Fruit fly (Drosophila melanogaster) whole organism, embryonic: ENCODE results near the gene CG32276.

Source experiments
- Asciz ChIP-seq: fragments of 200-800 bp; sonication (Bioruptor generic); optimal IDR thresholded peaks from 2 replicates; lab custom pipeline; 2017; ENCODE audit warnings: missing biosample characterization, mild to moderate bottlenecking, missing genetic modification characterization, missing genetic modification reagents
- CG11398 ChIP-seq: fragments of 200-800 bp; sonication (Bioruptor generic); optimal IDR thresholded peaks from 2 replicates; lab custom pipeline; 2016; ENCODE audit warnings: missing biosample characterization, missing genetic modification characterization
- CG11456 ChIP-seq: fragments of 200-800 bp; sonication (Bioruptor generic); IDR thresholded peaks from 3 replicates; pipeline ENCODE4 v1.3.6; 2022; ENCODE audit warnings: missing biosample characterization, missing genetic modification characterization
- CG12299 ChIP-seq: fragments of 200-800 bp; sonication (Bioruptor generic); optimal IDR thresholded peaks from 2 replicates; lab custom pipeline; 2018; ENCODE audit warnings: missing biosample characterization, mild to moderate bottlenecking, missing genetic modification characterization
- CG14441 ChIP-seq: fragments of 200-800 bp; sonication (Bioruptor generic); IDR thresholded peaks from 2 replicates; pipeline ENCODE4 v1.3.6; 2022; ENCODE audit warnings: missing biosample characterization, missing genetic modification characterization
- CG14667 ChIP-seq: fragments of 200-800 bp; sonication (Bioruptor generic); IDR thresholded peaks from 2 replicates; pipeline ENCODE4 v1.3.6; 2022; ENCODE audit warnings: missing biosample characterization, missing genetic modification characterization
- CG17359 ChIP-seq: fragments of 200-800 bp; sonication (Bioruptor generic); optimal IDR thresholded peaks from 3 replicates; lab custom pipeline; 2018; ENCODE audit warnings: missing biosample characterization, mild to moderate bottlenecking, missing genetic modification characterization, moderate library complexity
- CG1832 ChIP-seq: fragments of 200-800 bp; sonication (Bioruptor generic); optimal IDR thresholded peaks from 2 replicates; lab custom pipeline; 2017; ENCODE audit warnings: missing biosample characterization, mild to moderate bottlenecking, missing genetic modification characterization, inconsistent platforms
- CG4730 ChIP-seq: fragments of 200-800 bp; sonication (Bioruptor generic); IDR thresholded peaks from 2 replicates; pipeline ENCODE4 v1.3.6; 2022; ENCODE audit warnings: missing biosample characterization, missing genetic modification characterization
- CG7556 ChIP-seq: fragments of 200-800 bp; sonication (Bioruptor generic); optimal IDR thresholded peaks from 2 replicates; lab custom pipeline; 2017; ENCODE audit warnings: missing biosample characterization, mild to moderate bottlenecking, missing genetic modification characterization
- CG9797 ChIP-seq: fragments of 200-800 bp; sonication (Bioruptor generic); optimal IDR thresholded peaks from 3 replicates; lab custom pipeline; 2018; ENCODE audit warnings: missing biosample characterization, mild to moderate bottlenecking, missing genetic modification characterization
- CoRest ChIP-seq: fragments of 200-800 bp; sonication (Bioruptor generic); optimal IDR thresholded peaks from 3 replicates; lab custom pipeline; 2018; ENCODE audit warnings: missing biosample characterization, mild to moderate bottlenecking, missing genetic modification characterization, moderate library complexity
- Dbx ChIP-seq: fragments of 200-800 bp; sonication (Bioruptor generic); IDR thresholded peaks from 3 replicates; pipeline ENCODE4 v1.3.6; 2022; ENCODE audit warnings: missing biosample characterization, missing genetic modification characterization
- Drgx ChIP-seq: fragments of 200-800 bp; sonication (Bioruptor generic); IDR thresholded peaks from 2 replicates; pipeline ENCODE4 v1.3.6; 2022; ENCODE audit warnings: missing biosample characterization, missing genetic modification characterization
- Elba2 ChIP-seq: fragments of 200-800 bp; sonication (Bioruptor generic); optimal IDR thresholded peaks from 3 replicates; lab custom pipeline; 2016; ENCODE audit warnings: missing biosample characterization, missing genetic modification characterization
- Ets65A ChIP-seq: fragments of 200-800 bp; sonication (Bioruptor generic); peaks from one replicate; lab custom pipeline; 2016; ENCODE audit warnings: missing biosample characterization, missing genetic modification characterization
- Hsf ChIP-seq: fragments of 200-800 bp; sonication (Bioruptor generic); optimal IDR thresholded peaks from 3 replicates; lab custom pipeline; 2016; ENCODE audit warnings: missing biosample characterization, missing genetic modification characterization
- Jarid2 ChIP-seq: fragments of 200-800 bp; sonication (Bioruptor generic); optimal IDR thresholded peaks from 3 replicates; lab custom pipeline; 2017; ENCODE audit warnings: mild to moderate bottlenecking, missing biosample characterization, missing genetic modification reagents, missing genetic modification characterization
- Mrtf ChIP-seq: fragments of 200-800 bp; sonication (Bioruptor generic); IDR thresholded peaks from 3 replicates; pipeline ENCODE4 v1.3.6; 2022; ENCODE audit warnings: missing biosample characterization, missing genetic modification characterization
- Nf-YC ChIP-seq: fragments of 200-800 bp; optimal IDR thresholded peaks from 3 replicates; lab custom pipeline; 2019; ENCODE audit warnings: missing biosample characterization, mild to moderate bottlenecking, missing genetic modification characterization, moderate library complexity
- Ssrp ChIP-seq: fragments of 200-800 bp; sonication (Bioruptor generic); optimal IDR thresholded peaks from 2 replicates; lab custom pipeline; 2018; ENCODE audit warnings: missing biosample characterization, mild to moderate bottlenecking, missing genetic modification characterization, moderate library complexity
- Trl ChIP-seq, 3 experiments: fragments of >200 bp in 2 of 3; fragments of 200-800 bp in 1 of 3; sonication (Bioruptor generic) in 1 of 3; optimal IDR thresholded peaks; 2 replicates in 1 of 3; 3 replicates in 2 of 3; lab custom pipeline; 2016 to 2017; ENCODE audit warnings: missing biosample characterization in 1 of 3, missing genetic modification characterization in 1 of 3
- YL-1 ChIP-seq: fragments of 200-800 bp; sonication (Bioruptor generic); optimal IDR thresholded peaks from 3 replicates; lab custom pipeline; 2017; ENCODE audit warnings: missing biosample characterization, mild to moderate bottlenecking, missing genetic modification characterization
- bab2 ChIP-seq: fragments of 200-800 bp; sonication (Bioruptor generic); optimal IDR thresholded peaks from 2 replicates; lab custom pipeline; 2016; ENCODE audit warnings: missing biosample characterization, missing genetic modification characterization
- bcd ChIP-seq: fragments of 200-800 bp; sonication (Bioruptor generic); optimal IDR thresholded peaks from 2 replicates; lab custom pipeline; 2017; ENCODE audit warnings: missing biosample characterization, mild to moderate bottlenecking, missing genetic modification characterization
- bsh ChIP-seq, 2 experiments: fragments of 200-800 bp; sonication (Bioruptor generic); optimal IDR thresholded peaks; 2 replicates each; lab custom pipeline; 2017 to 2018; ENCODE audit warnings: mild to moderate bottlenecking in 2 of 2, missing biosample characterization in 2 of 2, missing genetic modification characterization in 2 of 2, moderate library complexity in 1 of 2
- corto ChIP-seq: fragments of 200-800 bp; sonication (Bioruptor generic); optimal IDR thresholded peaks from 2 replicates; lab custom pipeline; 2016; ENCODE audit warnings: missing biosample characterization, mild to moderate bottlenecking, missing genetic modification characterization, moderate library complexity
- crol ChIP-seq: fragments of 200-800 bp; sonication (Bioruptor generic); IDR thresholded peaks from 2 replicates; pipeline ENCODE4 v1.3.6; 2022; ENCODE audit warnings: missing biosample characterization, missing genetic modification characterization
- jigr1 ChIP-seq: fragments of 200-800 bp; sonication (Bioruptor generic); IDR thresholded peaks from 3 replicates; pipeline ENCODE4 v1.3.6; 2022; ENCODE audit warnings: missing biosample characterization, missing genetic modification characterization
- lbe ChIP-seq: fragments of 200-800 bp; sonication (Bioruptor generic); optimal IDR thresholded peaks from 2 replicates; lab custom pipeline; 2016; ENCODE audit warnings: missing biosample characterization, mild to moderate bottlenecking, missing genetic modification characterization
- nau ChIP-seq: fragments of 200-800 bp; sonication (Bioruptor generic); optimal IDR thresholded peaks from 3 replicates; lab custom pipeline; 2017; ENCODE audit warnings: missing biosample characterization, mild to moderate bottlenecking, missing genetic modification characterization, missing genetic modification reagents
- nom ChIP-seq: fragments of 200-800 bp; sonication (Bioruptor generic); optimal IDR thresholded peaks from 2 replicates; lab custom pipeline; 2017; ENCODE audit warnings: missing biosample characterization, missing genetic modification characterization, mild to moderate bottlenecking, moderate library complexity, missing genetic modification reagents
- phol ChIP-seq: fragments of 200-800 bp; sonication (Bioruptor generic); optimal IDR thresholded peaks from 3 replicates; lab custom pipeline; 2018; ENCODE audit warnings: missing biosample characterization, mild to moderate bottlenecking, missing genetic modification characterization, moderate library complexity
- sens ChIP-seq: fragments of 200-800 bp; sonication (Bioruptor generic); peaks from one replicate; lab custom pipeline; 2016; ENCODE audit warnings: missing biosample characterization, missing genetic modification characterization
- sens-2 ChIP-seq: fragments of 200-800 bp; sonication (Bioruptor generic); IDR thresholded peaks from 2 replicates; pipeline ENCODE4 v1.3.6; 2022; ENCODE audit warnings: missing biosample characterization, missing genetic modification characterization
- seq ChIP-seq: fragments of 200-800 bp; sonication (Bioruptor generic); IDR thresholded peaks from 2 replicates; pipeline ENCODE4 v1.3.6; 2022; ENCODE audit warnings: missing biosample characterization, missing genetic modification characterization
- slp2 ChIP-seq: fragments of 200-800 bp; sonication (Bioruptor generic); optimal IDR thresholded peaks from 2 replicates; lab custom pipeline; 2016; ENCODE audit warnings: missing biosample characterization, missing genetic modification characterization
- so ChIP-seq: fragments of 200-800 bp; sonication (Bioruptor generic); IDR thresholded peaks from 3 replicates; pipeline ENCODE4 v1.3.6; 2022; ENCODE audit warnings: missing biosample characterization, missing genetic modification characterization
- tgo ChIP-seq: fragments of 200-800 bp; sonication (Bioruptor generic); IDR thresholded peaks from 3 replicates; pipeline ENCODE4 v1.3.6; 2022; ENCODE audit warnings: missing biosample characterization, missing genetic modification characterization
- zfh1 ChIP-seq: fragments of 200-800 bp; sonication (Bioruptor generic); IDR thresholded peaks from 3 replicates; pipeline ENCODE4 v1.3.6; 2022; ENCODE audit warnings: missing biosample characterization, missing genetic modification characterization
- zfh2 ChIP-seq: fragments of 200-800 bp; sonication (Bioruptor generic); optimal IDR thresholded peaks from 2 replicates; lab custom pipeline; 2016; ENCODE audit warnings: missing biosample characterization, missing genetic modification characterization

The CG32276 gene

dm6 chr3L:3198447-3199402 lies at the start of gene CG32276, which contains the start of gene gry (continued):
- TF ChIP-seq Dbx (GFP tag; lab: Robert Waterston, UW): peak; percentile 69; the same call in 1 of the 3 replicates
- TF ChIP-seq CG4730: peak; percentile 47
- TF ChIP-seq nom (GFP tag; lab: Kevin White, UChicago): peak; percentile 84
- TF ChIP-seq CG9797 (GFP tag; lab: Kevin White, UChicago): peak; percentile 96
- TF ChIP-seq Hsf (GFP tag; lab: Kevin White, UChicago): peak; percentile 85
- TF ChIP-seq CG7556 (GFP tag; lab: Kevin White, UChicago): peak; percentile 60

dm6 chr3L:3247130-3248065 lies 48.6 kb upstream of the CG32276 start, which contains the start of gene CG43389:
CG43389 (plus strand) TSS chr3L:3248015.
- TF ChIP-seq Jarid2 (no peak), CG11398 (GFP tag; lab: Kevin White, UChicago) (no peak), Elba2 (no peak), zfh1 (GFP tag; lab: Robert Waterston, UW) (no peak), so (GFP tag; lab: Robert Waterston, UW) (no peak), Ets65A (GFP tag; lab: Kevin White, UChicago) (peak; percentile 29), jigr1 (GFP tag; lab: Robert Waterston, UW) (no peak), Nf-YC (tag; lab: Kevin White, UChicago) (no peak), sens (GFP tag; lab: Kevin White, UChicago) (peak; percentile 22), lbe (GFP tag; lab: Kevin White, UChicago) (peak; percentile 99), Mrtf (no peak), nom (GFP tag; lab: Kevin White, UChicago) (peak; percentile 91), phol (tag; lab: Kevin White, UChicago) (no peak), corto (GFP tag; lab: Kevin White, UChicago) (peak; percentile 99), CG1832 (GFP tag; lab: Kevin White, UChicago) (peak; percentile 24), bsh (GFP tag; optimal IDR thresholded peaks at IDR 0.05; lab: Kevin White, UChicago) (peak in 1 of 2 experiments; percentile 69), Drgx (GFP tag; lab: Robert Waterston, UW) (peak; percentile 61; the same call in 1 of the 2 replicates), seq (GFP tag; lab: Robert Waterston, UW) (no peak)
- TF ChIP-seq, all 482 proteins: peak for 8

dm6 chr3L:3246378-3247129 lies 47.7 kb upstream of the CG32276 start:
- TF ChIP-seq CG17359: no peak
- no peak for TF ChIP-seq nau (GFP tag; lab: Kevin White, UChicago)
- no peak for TF ChIP-seq bab2 (GFP tag; lab: Kevin White, UChicago)
- no peak for TF ChIP-seq YL-1 (GFP tag; lab: Kevin White, UChicago)
- no peak for TF ChIP-seq CG11456 (GFP tag; lab: Robert Waterston, UW)
- no peak for TF ChIP-seq bcd (GFP tag; lab: Kevin White, UChicago)
- TF ChIP-seq sens-2 (GFP tag; lab: Robert Waterston, UW): no peak
- peak in 1 of 2 experiments; percentile 7 for TF ChIP-seq Trl (optimal IDR thresholded peaks at IDR 0.05; lab: Kevin White, UChicago)
- TF ChIP-seq Trl (GFP tag; optimal IDR thresholded peaks at IDR 0.05; lab: Kevin White, UChicago): no peak
- TF ChIP-seq slp2 (GFP tag; lab: Kevin White, UChicago): no peak
- TF ChIP-seq Ssrp (tag; lab: Kevin White, UChicago): no peak
- TF ChIP-seq crol (GFP tag; lab: Robert Waterston, UW): peak; percentile 43; the same call in 1 of the 2 replicates
- TF ChIP-seq lbe (GFP tag; lab: Kevin White, UChicago): peak; percentile 94
- no peak for TF ChIP-seq CG14667 (GFP tag; lab: Robert Waterston, UW)
- no peak for TF ChIP-seq CG12299 (tag; lab: Kevin White, UChicago)
- TF ChIP-seq corto (GFP tag; lab: Kevin White, UChicago): peak; percentile 98
- TF ChIP-seq CoRest (tag; lab: Kevin White, UChicago): no peak
- TF ChIP-seq zfh2 (GFP tag; lab: Kevin White, UChicago): no peak
- no peak for TF ChIP-seq tgo (GFP tag; lab: Robert Waterston, UW)
- TF ChIP-seq CG14441 (GFP tag; lab: Robert Waterston, UW): no peak
- TF ChIP-seq Asciz: no peak
- TF ChIP-seq Drgx (GFP tag; lab: Robert Waterston, UW): peak; percentile 94
